Worm (Caenorhabditis elegans) whole organism, L3 larva: ENCODE results near the gene C37H5.13.
"Not testable (repeated sequence)": the region's sequence is repeated elsewhere in the genome, so short reads cannot be mapped to it uniquely, and the experiment has no call there.

ENCODE experiments used
- R02D3.7 ChIP-seq: fragments of 150-350 bp; optimal IDR thresholded peaks from 2 replicates; lab custom pipeline; 2014; ENCODE audit warnings: missing biosample characterization, missing genetic modification characterization
- aly-2 ChIP-seq: fragments of 150-350 bp; optimal IDR thresholded peaks from 2 replicates; lab custom pipeline; 2014; ENCODE audit warnings: missing biosample characterization, missing genetic modification characterization
- ceh-16 ChIP-seq: sonication (generic microtip); optimal IDR thresholded peaks from 2 replicates; lab custom pipeline; 2017; ENCODE audit warnings: missing biosample characterization, missing genetic modification characterization
- ceh-82 ChIP-seq: fragments of 150-350 bp; optimal IDR thresholded peaks from 2 replicates; lab custom pipeline; 2014; ENCODE audit warnings: missing biosample characterization, missing genetic modification characterization
- ceh-9 ChIP-seq: sonication (generic microtip); optimal IDR thresholded peaks from 2 replicates; lab custom pipeline; 2018; ENCODE audit warnings: missing biosample characterization, missing genetic modification characterization
- daf-12 ChIP-seq: fragments of 150-350 bp; optimal IDR thresholded peaks from 2 replicates; lab custom pipeline; 2014; ENCODE audit warnings: missing biosample characterization, missing genetic modification reagents, missing genetic modification characterization
- elt-1 ChIP-seq: fragments of 150-350 bp; optimal IDR thresholded peaks from 2 replicates; lab custom pipeline; 2014; ENCODE audit warnings: missing biosample characterization, missing genetic modification characterization
- elt-3 ChIP-seq, 3 experiments: fragments of 150-350 bp in 1 of 3; sonication (generic microtip) in 2 of 3; optimal IDR thresholded peaks; 2 replicates in 2 of 3; 4 replicates in 1 of 3; lab custom pipeline; 2014 to 2017; ENCODE audit warnings: missing biosample characterization in 3 of 3, missing genetic modification characterization in 3 of 3
- fkh-2 ChIP-seq: fragments of 150-350 bp; optimal IDR thresholded peaks from 2 replicates; lab custom pipeline; 2014; ENCODE audit warnings: missing biosample characterization, missing genetic modification reagents, missing genetic modification characterization
- fos-1 ChIP-seq: fragments of 150-350 bp; optimal IDR thresholded peaks from 2 replicates; lab custom pipeline; 2014; ENCODE audit warnings: missing biosample characterization, missing genetic modification characterization
- hmg-11 ChIP-seq: sonication (generic microtip); optimal IDR thresholded peaks from 2 replicates; lab custom pipeline; 2016; ENCODE audit warnings: missing genetic modification characterization, missing compliant biosample characterization
- jun-1 ChIP-seq: fragments of 150-350 bp; optimal IDR thresholded peaks from 2 replicates; lab custom pipeline; 2014; ENCODE audit warnings: missing biosample characterization, missing genetic modification reagents, missing genetic modification characterization
- lin-15B ChIP-seq: fragments of 150-350 bp; optimal IDR thresholded peaks from 2 replicates; lab custom pipeline; 2014; ENCODE audit warnings: missing biosample characterization, missing genetic modification characterization
- lin-39 ChIP-seq: fragments of 150-350 bp; optimal IDR thresholded peaks from 2 replicates; lab custom pipeline; 2018; ENCODE audit warnings: missing biosample characterization, missing genetic modification reagents, missing genetic modification characterization
- lsy-12 ChIP-seq: sonication (generic microtip); optimal IDR thresholded peaks from 2 replicates; lab custom pipeline; 2016; ENCODE audit warnings: mild to moderate bottlenecking, missing genetic modification characterization, missing compliant biosample characterization
- mdl-1 ChIP-seq: fragments of 150-350 bp; optimal IDR thresholded peaks from 2 replicates; lab custom pipeline; 2014; ENCODE audit warnings: missing biosample characterization, missing genetic modification characterization
- mml-1 ChIP-seq: fragments of 150-350 bp; sonication (generic microtip); optimal IDR thresholded peaks from 3 replicates; lab custom pipeline; 2014; ENCODE audit warnings: missing biosample characterization, missing genetic modification characterization
- nhr-11 ChIP-seq: fragments of 150-350 bp; optimal IDR thresholded peaks from 2 replicates; lab custom pipeline; 2014; ENCODE audit warnings: missing biosample characterization, missing genetic modification characterization
- nhr-23 ChIP-seq: fragments of 150-350 bp; optimal IDR thresholded peaks from 2 replicates; lab custom pipeline; 2014; ENCODE audit warnings: missing biosample characterization, missing genetic modification reagents, missing genetic modification characterization
- nhr-25 ChIP-seq: sonication (generic microtip); optimal IDR thresholded peaks from 2 replicates; lab custom pipeline; 2017; ENCODE audit warnings: missing biosample characterization, missing genetic modification characterization
- nhr-43 ChIP-seq: sonication (generic microtip); optimal IDR thresholded peaks from 2 replicates; lab custom pipeline; 2016; ENCODE audit warnings: mild to moderate bottlenecking, missing genetic modification characterization, missing compliant biosample characterization; ENCODE audit not compliant: poor library complexity, severe bottlenecking
- nhr-67 ChIP-seq: fragments of 150-350 bp; optimal IDR thresholded peaks from 2 replicates; lab custom pipeline; 2014; ENCODE audit warnings: missing biosample characterization, missing genetic modification characterization
- nhr-76 ChIP-seq: fragments of 150-350 bp; sonication (generic microtip); optimal IDR thresholded peaks from 5 replicates; lab custom pipeline; 2014; ENCODE audit warnings: missing biosample characterization, missing genetic modification characterization
- nhr-77 ChIP-seq: fragments of 150-350 bp; optimal IDR thresholded peaks from 2 replicates; lab custom pipeline; 2014; ENCODE audit warnings: missing biosample characterization, missing genetic modification characterization
- pha-4 ChIP-seq: fragments of 150-350 bp; optimal IDR thresholded peaks from 2 replicates; lab custom pipeline; 2014; ENCODE audit warnings: missing biosample characterization, missing genetic modification reagents, missing genetic modification characterization
- pqm-1 ChIP-seq: fragments of 150-350 bp; optimal IDR thresholded peaks from 2 replicates; lab custom pipeline; 2017; ENCODE audit warnings: missing biosample characterization, missing genetic modification characterization, inconsistent platforms
- tbx-2 ChIP-seq: sonication (generic microtip); optimal IDR thresholded peaks from 2 replicates; lab custom pipeline; 2016; ENCODE audit warnings: mild to moderate bottlenecking, missing genetic modification characterization, missing compliant biosample characterization
- unc-62 ChIP-seq: fragments of 150-350 bp; sonication (generic microtip); optimal IDR thresholded peaks from 4 replicates; lab custom pipeline; 2014; ENCODE audit warnings: missing biosample characterization, missing genetic modification reagents, missing genetic modification characterization
- zag-1 ChIP-seq: fragments of 150-350 bp; optimal IDR thresholded peaks from 2 replicates; lab custom pipeline; 2014; ENCODE audit warnings: missing biosample characterization, missing genetic modification characterization
- ztf-11 ChIP-seq: fragments of 150-350 bp; optimal IDR thresholded peaks from 2 replicates; lab custom pipeline; 2014; ENCODE audit warnings: missing biosample characterization, missing genetic modification characterization
- ztf-4 ChIP-seq: fragments of 150-350 bp; optimal IDR thresholded peaks from 2 replicates; lab custom pipeline; 2014; ENCODE audit warnings: missing biosample characterization, missing genetic modification characterization

Gene C37H5.13

ce11 chrV:4903696-4904095, 40.9 kb upstream of the C37H5.13 start, which contains the start of gene ugt-8:
TSS of gene ugt-8 (plus strand) at chrV:4903930.
- no peak for TF ChIP-seq ceh-9 (tag; lab: Kevin White, UChicago)
- TF ChIP-seq jun-1: no peak
- TF ChIP-seq nhr-67 (tag; lab: Kevin White, UChicago): no peak
- TF ChIP-seq hmg-11 (tag; lab: Kevin White, UChicago): no peak
- no peak for TF ChIP-seq fos-1 (tag; lab: Kevin White, UChicago)
- no peak for TF ChIP-seq ztf-11
- TF ChIP-seq ceh-82 (tag; lab: Kevin White, UChicago): no peak
- no peak for TF ChIP-seq nhr-23

- TF ChIP-seq aly-2 (tag; lab: Kevin White, UChicago): no peak
- TF ChIP-seq elt-3 (tag; optimal IDR thresholded peaks at IDR 0.05; lab: Kevin White, UChicago): no peak
- TF ChIP-seq R02D3.7: no peak
- TF ChIP-seq lsy-12: no peak
- no peak for TF ChIP-seq nhr-25
- no peak for TF ChIP-seq lin-15B (tag; lab: Kevin White, UChicago)
- no peak for TF ChIP-seq nhr-76
- TF ChIP-seq nhr-43 (tag; lab: Kevin White, UChicago): no peak
- no peak for TF ChIP-seq ceh-16 (tag; lab: Kevin White, UChicago)
- TF ChIP-seq elt-1 (tag; lab: Kevin White, UChicago): no peak
- TF ChIP-seq jun-1: no peak
- TF ChIP-seq nhr-77 (tag; lab: Kevin White, UChicago): no peak
- TF ChIP-seq, all 47 proteins: peak for 0
These were observed 38.3 kb upstream of the C37H5.13 start, which contains the start of gene ugt-67 for ce11 chrV:4901074-4901473. TSS of gene ugt-67 (plus strand) at chrV:4901374.

ce11 chrV:4900020-4900419, 37.3 kb upstream of the C37H5.13 start, which contains the start of gene ugt-10:
TSS of gene ugt-10 (minus strand) at chrV:4900120.
- TF ChIP-seq unc-62 (GFP tag; lab: Kevin White, UChicago); ztf-4 (tag; lab: Kevin White, UChicago); lin-39 (tag; lab: Kevin White, UChicago): not testable (repeated sequence)

ce11 chrV:4895744-4896143, 33.0 kb upstream of the C37H5.13 start, which contains the start of gene ugt-9:
TSS of gene ugt-9 (plus strand) at chrV:4896048.
- no peak for TF ChIP-seq lin-39 (tag; lab: Kevin White, UChicago)
- peak; percentile 16 for TF ChIP-seq nhr-25
- no peak for TF ChIP-seq elt-3 (tag; optimal IDR thresholded peaks at IDR 0.05; lab: Kevin White, UChicago)
- TF ChIP-seq ztf-4 (tag; lab: Kevin White, UChicago): no peak
- TF ChIP-seq lsy-12: no peak
- no peak for TF ChIP-seq nhr-11 (tag; lab: Kevin White, UChicago)
- TF ChIP-seq, all 47 proteins: peak for 1

- TF ChIP-seq tbx-2 (tag; lab: Kevin White, UChicago) (no peak), pha-4 (tag; lab: Kevin White, UChicago) (no peak), ceh-9 (tag; lab: Kevin White, UChicago) (no peak), jun-1 (no peak), hmg-11 (tag; lab: Kevin White, UChicago) (no peak), ztf-4 (tag; lab: Kevin White, UChicago) (no peak)
These were observed 32.2 kb upstream of the C37H5.13 start, which contains the start of gene ugt-11 for ce11 chrV:4894971-4895370. TSS of gene ugt-11 (minus strand) at chrV:4895071.

- TF ChIP-seq mml-1 (tag; lab: Kevin White, UChicago): no peak
- TF ChIP-seq unc-62 (GFP tag; lab: Kevin White, UChicago): no peak
- no peak for TF ChIP-seq ztf-11
- TF ChIP-seq elt-1 (tag; lab: Kevin White, UChicago): no peak
- TF ChIP-seq mdl-1 (tag; lab: Kevin White, UChicago): no peak
- TF ChIP-seq R02D3.7: no peak
- no peak for TF ChIP-seq ceh-82 (tag; lab: Kevin White, UChicago)
- TF ChIP-seq lsy-12: no peak
- no peak for TF ChIP-seq fkh-2 (tag; lab: Kevin White, UChicago)
- no peak for TF ChIP-seq zag-1
These were observed 28.5 kb upstream of the C37H5.13 start for ce11 chrV:4891305-4891704.

- TF ChIP-seq elt-1 (tag; lab: Kevin White, UChicago) (no peak), elt-3 (tag; optimal IDR thresholded peaks at IDR 0.05; lab: Kevin White, UChicago) (no peak), ceh-9 (tag; lab: Kevin White, UChicago) (no peak), nhr-11 (tag; lab: Kevin White, UChicago) (no peak), daf-12 (tag; lab: Kevin White, UChicago) (no peak), fkh-2 (tag; lab: Kevin White, UChicago) (no peak), pqm-1 (tag; lab: Kevin White, UChicago) (no peak), ceh-82 (tag; lab: Kevin White, UChicago) (no peak), nhr-76 (no peak)
These were observed 28.0 kb upstream of the C37H5.13 start for ce11 chrV:4890781-4891180.
